Worm (Caenorhabditis elegans): ENCODE measurements around the gene srh-37.

srh-37 gene

ce11 chrV:468460-468859 is 43.9 kb downstream of the srh-37 start, which contains the start of gene srbc-57:
Gene srbc-57 (minus strand): TSS chrV:468560.
- no peak for TF ChIP-seq hmg-4 (GFP tag; optimal IDR thresholded peaks at IDR 0.05)
- TF ChIP-seq B0310.2 (tag; optimal IDR thresholded peaks at IDR 0.05): no peak
- TF ChIP-seq ceh-13 (GFP tag; optimal IDR thresholded peaks at IDR 0.05): no peak
- no peak for TF ChIP-seq ceh-36 (tag; optimal IDR thresholded peaks at IDR 0.05)
- TF ChIP-seq pes-1 (GFP tag; IDR thresholded peaks at IDR 0.05): no peak
- no peak for TF ChIP-seq hmbx-1 (tag; optimal IDR thresholded peaks at IDR 0.05)
- TF ChIP-seq scrt-1 (GFP tag; IDR thresholded peaks at IDR 0.05): no peak
- TF ChIP-seq tbx-37 (GFP tag; conservative IDR thresholded peaks at IDR 0.05): no peak
- no peak for TF ChIP-seq hnd-1 (tag; optimal IDR thresholded peaks at IDR 0.05)
- no peak for TF ChIP-seq flt-1 (GFP tag; IDR thresholded peaks at IDR 0.05)
- no peak for TF ChIP-seq aly-1 (tag; optimal IDR thresholded peaks at IDR 0.05)
- no peak for TF ChIP-seq F13C5.2 (tag; optimal IDR thresholded peaks at IDR 0.05)

- TF ChIP-seq aly-1 (tag; optimal IDR thresholded peaks at IDR 0.05): no peak
Measured at ce11 chrV:467507-467906, 44.8 kb downstream of the srh-37 start.

ce11 chrV:465355-465754 is 47.0 kb downstream of the srh-37 start:
- TF ChIP-seq aly-1 (tag; optimal IDR thresholded peaks at IDR 0.05) (no peak), pes-1 (GFP tag; IDR thresholded peaks at IDR 0.05) (no peak), F13C5.2 (tag; optimal IDR thresholded peaks at IDR 0.05) (no peak), hnd-1 (tag; optimal IDR thresholded peaks at IDR 0.05) (no peak), ceh-13 (GFP tag; optimal IDR thresholded peaks at IDR 0.05) (no peak), tra-4 (tag; optimal IDR thresholded peaks at IDR 0.05) (no peak), tbx-11 (GFP tag; IDR thresholded peaks at IDR 0.05) (no peak), flt-1 (GFP tag; IDR thresholded peaks at IDR 0.05) (no peak), B0310.2 (tag; optimal IDR thresholded peaks at IDR 0.05) (no peak), ceh-36 (tag; optimal IDR thresholded peaks at IDR 0.05) (no peak), ama-1 (optimal IDR thresholded peaks at IDR 0.05) (no peak), scrt-1 (GFP tag; IDR thresholded peaks at IDR 0.05) (no peak), ets-7 (tag; optimal IDR thresholded peaks at IDR 0.05) (no peak), tbx-37 (GFP tag; conservative IDR thresholded peaks at IDR 0.05) (no peak), hmbx-1 (tag; optimal IDR thresholded peaks at IDR 0.05) (no peak), sea-1 (GFP tag; conservative IDR thresholded peaks at IDR 0.05) (no peak), hmg-4 (GFP tag; optimal IDR thresholded peaks at IDR 0.05) (no peak)

- TF ChIP-seq tra-4 (tag; optimal IDR thresholded peaks at IDR 0.05) (no peak), B0310.2 (tag; optimal IDR thresholded peaks at IDR 0.05) (no peak), aly-1 (tag; optimal IDR thresholded peaks at IDR 0.05) (no peak), tbx-37 (GFP tag; conservative IDR thresholded peaks at IDR 0.05) (no peak), pes-1 (GFP tag; IDR thresholded peaks at IDR 0.05) (no peak), ets-7 (tag; optimal IDR thresholded peaks at IDR 0.05) (no peak), flt-1 (GFP tag; IDR thresholded peaks at IDR 0.05) (no peak), hmbx-1 (tag; optimal IDR thresholded peaks at IDR 0.05) (no peak), ama-1 (optimal IDR thresholded peaks at IDR 0.05) (no peak), hmg-4 (GFP tag; optimal IDR thresholded peaks at IDR 0.05) (no peak), hnd-1 (tag; optimal IDR thresholded peaks at IDR 0.05) (no peak), scrt-1 (GFP tag; IDR thresholded peaks at IDR 0.05) (no peak), sea-1 (GFP tag; conservative IDR thresholded peaks at IDR 0.05) (no peak), ceh-13 (GFP tag; optimal IDR thresholded peaks at IDR 0.05) (no peak)
Measured at ce11 chrV:464800-465199, 47.5 kb downstream of the srh-37 start, which contains the start of gene nhr-201. Gene nhr-201 (plus strand): TSS chrV:464828.

ce11 chrV:462263-462662 is 50.1 kb downstream of the srh-37 start, which contains the start of gene nhr-202:
Gene nhr-202 (plus strand): TSS chrV:462588.
- no peak for TF ChIP-seq pes-1 (GFP tag; IDR thresholded peaks at IDR 0.05)
- no peak for TF ChIP-seq flt-1 (GFP tag; IDR thresholded peaks at IDR 0.05)
- no peak for TF ChIP-seq B0310.2 (tag; optimal IDR thresholded peaks at IDR 0.05)
- no peak for TF ChIP-seq ceh-13 (GFP tag; optimal IDR thresholded peaks at IDR 0.05)
- TF ChIP-seq aly-1 (tag; optimal IDR thresholded peaks at IDR 0.05): no peak
- TF ChIP-seq sea-1 (GFP tag; conservative IDR thresholded peaks at IDR 0.05): no peak
- no peak for TF ChIP-seq tbx-37 (GFP tag; conservative IDR thresholded peaks at IDR 0.05)
- TF ChIP-seq hmbx-1 (tag; optimal IDR thresholded peaks at IDR 0.05): no peak
- no peak for TF ChIP-seq ceh-36 (tag; optimal IDR thresholded peaks at IDR 0.05)

Data from whole organism, early embryonic.